Fruit fly (Drosophila melanogaster): ENCODE measurements around the gene cpo.

- TF ChIP-seq CG30403 (GFP tag; optimal IDR thresholded peaks at IDR 0.05), result no peak
- TF ChIP-seq CG8765 (GFP tag; IDR thresholded peaks at IDR 0.05), result no peak
- TF ChIP-seq jing (GFP tag; optimal IDR thresholded peaks at IDR 0.05), result no peak
Observed at dm6 chr3R:17945753-17946152, 26.1 kb downstream of the cpo start.

All from whole organism, embryonic.